Fruit fly (Drosophila melanogaster) whole organism, wandering third instar larva: Measurements from ENCODE around the gene Indy-2.

Experiments
- CG32264 ChIP-seq: fragments of 200-800 bp; sonication (Bioruptor generic); optimal IDR thresholded peaks from 2 replicates; lab custom pipeline; 2016; ENCODE audit warnings: missing biosample characterization, missing genetic modification characterization
- CG9705 ChIP-seq: fragments of 200-800 bp; sonication (Bioruptor generic); optimal IDR thresholded peaks from 2 replicates; lab custom pipeline; 2018; ENCODE audit warnings: missing biosample characterization, mild to moderate bottlenecking, missing genetic modification characterization
- CrebA ChIP-seq: fragments of 200-800 bp; sonication (Bioruptor generic); optimal IDR thresholded peaks from 2 replicates; lab custom pipeline; 2016; ENCODE audit warnings: missing biosample characterization, mild to moderate bottlenecking, missing genetic modification characterization, borderline replicate concordance
- Dif ChIP-seq: fragments of 200-275, 200-300 bp; sonication (Bioruptor generic); optimal IDR thresholded peaks from 2 replicates; lab custom pipeline; 2018; ENCODE audit warnings: missing biosample characterization, missing genetic modification characterization; ENCODE audit not compliant: partially characterized antibody
- GATAd ChIP-seq: sonication (Bioruptor generic); optimal IDR thresholded peaks from 2 replicates; lab custom pipeline; 2016; ENCODE audit warnings: missing biosample characterization, missing genetic modification characterization
- HLH106 ChIP-seq: fragments of 200-800 bp; optimal IDR thresholded peaks from 3 replicates; lab custom pipeline; 2019; ENCODE audit warnings: missing biosample characterization, mild to moderate bottlenecking, missing genetic modification characterization, moderate library complexity
- Hnf4 ChIP-seq: fragments of 200-800 bp; sonication (Bioruptor generic); optimal IDR thresholded peaks from 2 replicates; lab custom pipeline; 2016; ENCODE audit warnings: missing biosample characterization, mild to moderate bottlenecking, missing genetic modification characterization
- Hr78 ChIP-seq: fragments of >200 bp; optimal IDR thresholded peaks from 2 replicates; lab custom pipeline; 2017; ENCODE audit warnings: missing biosample characterization, missing genetic modification characterization
- Jra ChIP-seq: sonication (Bioruptor generic); optimal IDR thresholded peaks from 2 replicates; lab custom pipeline; 2016; ENCODE audit warnings: missing biosample characterization, missing genetic modification characterization
- Myc ChIP-seq: fragments of >200 bp; optimal IDR thresholded peaks from 2 replicates; lab custom pipeline; 2017
- N ChIP-seq: fragments of >200 bp; optimal IDR thresholded peaks from 2 replicates; lab custom pipeline; 2018; ENCODE audit warnings: missing biosample characterization, missing external identifiers, missing genetic modification characterization
- OdsH ChIP-seq: fragments of 200-800 bp; sonication (Bioruptor generic); optimal IDR thresholded peaks from 2 replicates; lab custom pipeline; 2016; ENCODE audit warnings: missing biosample characterization, mild to moderate bottlenecking, missing genetic modification characterization
- Rel ChIP-seq, 2 experiments: fragments of 200-800 bp; sonication (Bioruptor generic) in 1 of 2; optimal IDR thresholded peaks; 2 replicates in 1 of 2; 3 replicates in 1 of 2; lab custom pipeline; 2016 to 2019; ENCODE audit warnings: mild to moderate bottlenecking in 2 of 2, missing biosample characterization in 2 of 2, missing genetic modification characterization in 2 of 2, moderate library complexity in 1 of 2
- Sp1 ChIP-seq: fragments of 200-800 bp; sonication (Bioruptor generic); optimal IDR thresholded peaks from 3 replicates; lab custom pipeline; 2019; ENCODE audit warnings: missing biosample characterization, mild to moderate bottlenecking, missing genetic modification characterization, moderate library complexity
- br ChIP-seq: fragments of 200-800 bp; sonication (Bioruptor generic); optimal IDR thresholded peaks from 2 replicates; lab custom pipeline; 2016; ENCODE audit warnings: missing biosample characterization, missing genetic modification characterization
- brk ChIP-seq: fragments of 200-800 bp; sonication (Bioruptor generic); optimal IDR thresholded peaks from 2 replicates; lab custom pipeline; 2016; ENCODE audit warnings: missing biosample characterization, mild to moderate bottlenecking, missing genetic modification characterization
- dl ChIP-seq, 2 experiments: fragments of 175-275, 200-275 bp in 1 of 2; fragments of 200-275 bp in 1 of 2; sonication (Bioruptor generic); optimal IDR thresholded peaks; lab custom pipeline; 2018; ENCODE audit warnings: mild to moderate bottlenecking in 2 of 2, missing biosample characterization in 2 of 2, missing genetic modification characterization in 2 of 2, moderate library complexity in 2 of 2; ENCODE audit not compliant: partially characterized antibody in 2 of 2, insufficient read depth in 1 of 2
- dmrt93B ChIP-seq: fragments of 200-800 bp; sonication (Bioruptor generic); optimal IDR thresholded peaks from 2 replicates; lab custom pipeline; 2018; ENCODE audit warnings: missing biosample characterization, mild to moderate bottlenecking, missing genetic modification characterization
- dsf ChIP-seq: sonication (Bioruptor generic); optimal IDR thresholded peaks from 2 replicates; lab custom pipeline; 2016; ENCODE audit warnings: missing biosample characterization, missing genetic modification characterization, borderline replicate concordance
- ey ChIP-seq: fragments of 200-800 bp; sonication (Bioruptor generic); optimal IDR thresholded peaks from 2 replicates; lab custom pipeline; 2016; ENCODE audit warnings: missing biosample characterization, missing genetic modification characterization
- foxo ChIP-seq, 2 experiments: fragments of 200-800 bp; sonication (Bioruptor generic); optimal IDR thresholded peaks; 2 replicates in 1 of 2; 3 replicates in 1 of 2; lab custom pipeline; 2016 to 2017; ENCODE audit warnings: missing biosample characterization in 2 of 2, missing genetic modification characterization in 2 of 2
- fru ChIP-seq: fragments of 200-800 bp; sonication (Bioruptor generic); optimal IDR thresholded peaks from 3 replicates; lab custom pipeline; 2016; ENCODE audit warnings: missing biosample characterization, mild to moderate bottlenecking, missing genetic modification characterization
- h ChIP-seq: fragments of 200-800 bp; sonication (Bioruptor generic); optimal IDR thresholded peaks from 3 replicates; lab custom pipeline; 2016; ENCODE audit warnings: missing biosample characterization, mild to moderate bottlenecking, missing genetic modification characterization
- jim ChIP-seq: fragments of 175-275, 200-325 bp; sonication (Bioruptor generic); optimal IDR thresholded peaks from 2 replicates; lab custom pipeline; 2016; ENCODE audit warnings: missing biosample characterization, mild to moderate bottlenecking, missing genetic modification characterization
- lola ChIP-seq: fragments of >200 bp; optimal IDR thresholded peaks from 2 replicates; lab custom pipeline; 2017; ENCODE audit warnings: missing biosample characterization, missing genetic modification characterization
- pan ChIP-seq: fragments of >200 bp; optimal IDR thresholded peaks from 2 replicates; lab custom pipeline; 2017
- psq ChIP-seq: fragments of 200-800 bp; sonication (Bioruptor generic); optimal IDR thresholded peaks from 3 replicates; lab custom pipeline; 2017; ENCODE audit warnings: missing biosample characterization, mild to moderate bottlenecking, missing genetic modification characterization, moderate library complexity
- rgr ChIP-seq: fragments of 200-800 bp; sonication (Bioruptor generic); optimal IDR thresholded peaks from 3 replicates; lab custom pipeline; 2016; ENCODE audit warnings: missing biosample characterization, mild to moderate bottlenecking, missing genetic modification characterization
- sage ChIP-seq: fragments of 200-800 bp; sonication (Bioruptor generic); optimal IDR thresholded peaks from 2 replicates; lab custom pipeline; 2016; ENCODE audit warnings: missing biosample characterization, mild to moderate bottlenecking, missing genetic modification characterization
- sv ChIP-seq: fragments of 200-800 bp; sonication (Bioruptor generic); optimal IDR thresholded peaks from 3 replicates; lab custom pipeline; 2016; ENCODE audit warnings: missing biosample characterization, missing genetic modification characterization
- tai ChIP-seq: sonication (Bioruptor generic); optimal IDR thresholded peaks from 2 replicates; lab custom pipeline; 2016; ENCODE audit warnings: missing biosample characterization, missing genetic modification characterization
- usp ChIP-seq: fragments of >200 bp; optimal IDR thresholded peaks from 2 replicates; lab custom pipeline; 2017; ENCODE audit warnings: missing biosample characterization, missing genetic modification characterization
- woc ChIP-seq: sonication (Bioruptor generic); optimal IDR thresholded peaks from 2 replicates; lab custom pipeline; 2016; ENCODE audit warnings: missing biosample characterization, mild to moderate bottlenecking, missing genetic modification characterization

The Indy-2 gene

DNA sequence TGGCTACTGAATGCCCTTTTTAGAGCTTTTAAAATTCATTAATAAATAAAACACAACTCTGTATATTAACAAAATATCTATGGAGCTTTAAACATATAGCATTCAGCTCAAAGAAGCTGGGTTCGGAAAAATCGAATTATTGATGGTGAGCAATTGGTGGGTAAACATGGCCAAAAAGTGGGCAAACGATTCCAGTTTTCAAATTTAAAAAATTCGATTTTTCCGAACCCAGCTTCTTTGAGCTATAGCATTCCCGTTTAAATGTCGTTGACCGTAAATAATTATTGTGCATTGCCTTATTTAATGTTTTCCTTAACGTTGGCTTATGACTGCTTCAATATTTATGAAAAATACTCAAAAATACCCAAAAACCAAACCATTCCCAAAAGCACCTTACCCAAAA lies 41.0 kb upstream of the Indy-2 start:
- TF ChIP-seq brk (GFP tag; lab: Kevin White, UChicago) (no peak), dmrt93B (GFP tag; lab: Kevin White, UChicago) (peak; percentile 26), fru (GFP tag; lab: Kevin White, UChicago) (peak; percentile 44), h (GFP tag; lab: Kevin White, UChicago) (peak; percentile 23), rgr (GFP tag; lab: Kevin White, UChicago) (peak; percentile 17), dsf (GFP tag; lab: Kevin White, UChicago) (no peak), Hnf4 (GFP tag; lab: Kevin White, UChicago) (peak; percentile 6), Sp1 (GFP tag; lab: Kevin White, UChicago) (peak; percentile 43), N (GFP tag; lab: Kevin White, UChicago) (no peak), foxo (GFP tag; optimal IDR thresholded peaks at IDR 0.05; lab: Kevin White, UChicago) (peak in 1 of 2 experiments; percentile 31), HLH106 (peak; percentile 38), br (GFP tag; lab: Kevin White, UChicago) (peak; percentile 8), CrebA (GFP tag; lab: Kevin White, UChicago) (no peak), psq (GFP tag; lab: Kevin White, UChicago) (peak; percentile 37), OdsH (GFP tag; lab: Kevin White, UChicago) (peak; percentile 9), woc (GFP tag; lab: Kevin White, UChicago) (peak; percentile 78), sv (no peak)

DNA sequence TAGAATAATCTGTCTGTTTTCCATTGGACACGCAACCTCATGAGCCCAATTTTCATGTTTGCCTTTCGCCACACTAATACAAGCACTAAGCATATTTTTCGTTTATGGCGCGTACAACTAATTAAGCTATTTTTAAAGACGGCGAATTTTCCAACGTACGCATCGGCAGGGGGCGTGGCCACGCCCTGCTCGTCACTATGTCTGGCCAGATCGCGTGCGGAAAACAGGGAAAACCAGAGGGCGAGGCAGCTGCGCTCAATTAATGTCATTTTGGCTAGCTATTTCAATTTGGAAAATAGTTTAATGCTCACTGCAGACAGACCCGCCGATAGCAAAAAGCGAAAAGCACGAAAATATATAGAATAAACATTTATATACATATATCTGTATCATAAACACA lies 37.9 kb upstream of the Indy-2 start:
- no peak for TF ChIP-seq brk (GFP tag; lab: Kevin White, UChicago)
- no peak for TF ChIP-seq jim (GFP tag; lab: Kevin White, UChicago)
- TF ChIP-seq Jra (GFP tag; lab: Kevin White, UChicago): no peak
- no peak for TF ChIP-seq Myc (lab: Kevin White, UChicago)
- TF ChIP-seq lola (GFP tag; lab: Kevin White, UChicago): no peak
- TF ChIP-seq CG32264 (GFP tag; lab: Kevin White, UChicago): no peak
- no peak for TF ChIP-seq h (GFP tag; lab: Kevin White, UChicago)
- no peak for TF ChIP-seq tai (GFP tag; lab: Kevin White, UChicago)
- TF ChIP-seq dsf (GFP tag; lab: Kevin White, UChicago): no peak
- TF ChIP-seq br (GFP tag; lab: Kevin White, UChicago): no peak
- TF ChIP-seq Rel (GFP tag; optimal IDR thresholded peaks at IDR 0.05; lab: Kevin White, UChicago): no peak
- TF ChIP-seq Rel (tag; optimal IDR thresholded peaks at IDR 0.05; lab: Kevin White, UChicago): no peak
- TF ChIP-seq fru (GFP tag; lab: Kevin White, UChicago): no peak
- TF ChIP-seq dl (GFP tag; optimal IDR thresholded peaks at IDR 0.05; lab: Kevin White, UChicago; ENCODE audit: insufficient read depth in 1 of 2, partially characterized antibody in 2 of 2): no peak
- no peak for TF ChIP-seq Sp1 (GFP tag; lab: Kevin White, UChicago)
- TF ChIP-seq pan (lab: Kevin White, UChicago): no peak
- TF ChIP-seq sage (GFP tag; lab: Kevin White, UChicago): no peak
- no peak for TF ChIP-seq Dif (GFP tag; lab: Kevin White, UChicago)
- no peak for TF ChIP-seq CrebA (GFP tag; lab: Kevin White, UChicago)
- no peak for TF ChIP-seq GATAd (GFP tag; lab: Kevin White, UChicago)
- TF ChIP-seq ey (GFP tag; lab: Kevin White, UChicago): no peak

DNA sequence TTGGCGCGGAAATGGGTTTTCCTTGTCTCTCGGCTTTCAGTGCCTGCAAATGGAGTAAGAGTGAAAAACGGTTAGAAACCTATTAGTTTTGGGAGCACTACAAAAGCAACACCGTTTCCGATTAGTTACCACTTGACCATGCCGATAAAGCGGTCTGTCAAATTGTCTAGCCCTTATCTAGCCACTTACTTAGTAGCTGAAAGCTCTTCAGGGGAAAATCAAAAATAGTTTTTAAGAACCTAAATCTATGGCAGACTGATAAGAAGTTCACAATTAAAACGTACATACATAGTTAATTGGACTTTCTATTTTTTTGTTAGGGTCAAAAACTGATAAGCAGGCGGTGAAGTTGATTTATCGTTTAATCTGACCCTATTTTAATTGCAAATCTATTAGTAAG lies 35.9 kb upstream of the Indy-2 start:
- no peak for TF ChIP-seq sv
- no peak for TF ChIP-seq CG9705 (GFP tag; lab: Kevin White, UChicago)
- TF ChIP-seq Dif (GFP tag; lab: Kevin White, UChicago): no peak
- no peak for TF ChIP-seq dsf (GFP tag; lab: Kevin White, UChicago)
- no peak for TF ChIP-seq Jra (GFP tag; lab: Kevin White, UChicago)
- no peak for TF ChIP-seq Hnf4 (GFP tag; lab: Kevin White, UChicago)
- TF ChIP-seq Hr78 (GFP tag; lab: Kevin White, UChicago): no peak
- no peak for TF ChIP-seq GATAd (GFP tag; lab: Kevin White, UChicago)
- TF ChIP-seq usp (GFP tag; lab: Kevin White, UChicago): no peak
- TF ChIP-seq foxo (GFP tag; optimal IDR thresholded peaks at IDR 0.05; lab: Kevin White, UChicago): no peak
- TF ChIP-seq HLH106: no peak
- TF ChIP-seq rgr (GFP tag; lab: Kevin White, UChicago): no peak
- TF ChIP-seq brk (GFP tag; lab: Kevin White, UChicago): no peak
- TF ChIP-seq pan (lab: Kevin White, UChicago): no peak
- TF ChIP-seq lola (GFP tag; lab: Kevin White, UChicago): no peak
- no peak for TF ChIP-seq br (GFP tag; lab: Kevin White, UChicago)
- TF ChIP-seq CG32264 (GFP tag; lab: Kevin White, UChicago): no peak
- no peak for TF ChIP-seq dmrt93B (GFP tag; lab: Kevin White, UChicago)
